Fruit fly (Drosophila melanogaster) whole organism: ENCODE measurements around the gene lectin-21Cb.

Source experiments
- CG8478 ChIP-seq: fragments of >200 bp; optimal IDR thresholded peaks from 2 replicates; lab custom pipeline; 2018; ENCODE audit warnings: inconsistent platforms
- Dll ChIP-seq: fragments of >200 bp; optimal IDR thresholded peaks from 2 replicates; lab custom pipeline; 2017
- pan ChIP-seq: fragments of >200 bp; optimal IDR thresholded peaks from 2 replicates; lab custom pipeline; 2017
- psq ChIP-seq: fragments of >200 bp; optimal IDR thresholded peaks from 2 replicates; lab custom pipeline; 2017
- usp ChIP-seq: fragments of >200 bp; optimal IDR thresholded peaks from 2 replicates; lab custom pipeline; 2017; ENCODE audit warnings: missing biosample characterization, missing genetic modification characterization, mixed read lengths

- TF ChIP-seq Dll (lab: Kevin White, UChicago) (no peak), pan (lab: Kevin White, UChicago) (no peak), usp (GFP tag; lab: Kevin White, UChicago) (no peak), psq (lab: Kevin White, UChicago) (no peak), CG8478 (lab: Kevin White, UChicago) (no peak)
These were observed 43.3 kb upstream of the lectin-21Cb start for dm6 chr2L:664306-664705.
